Worm (Caenorhabditis elegans) whole organism, L4 larva: ENCODE data around the gene ZC412.3.

ENCODE experiments used
- F37D6.2 ChIP-seq: sonication (generic microtip); optimal IDR thresholded peaks from 2 replicates; lab custom pipeline; 2016; ENCODE audit warnings: mild to moderate bottlenecking, missing genetic modification characterization, missing compliant biosample characterization
- T20F7.1 ChIP-seq: fragments of 200-800 bp; sonication (Bioruptor generic); optimal IDR thresholded peaks from 2 replicates; lab custom pipeline; 2018; ENCODE audit warnings: mild to moderate bottlenecking, missing genetic modification characterization, missing compliant biosample characterization
- Y105C5A.15 ChIP-seq: fragments of 200-800 bp; sonication (Bioruptor generic); IDR thresholded peaks from 2 replicates; pipeline ENCODE4 v1.3.6; 2022; ENCODE audit warnings: missing genetic modification characterization, missing compliant biosample characterization
- Y75B8A.6 ChIP-seq: fragments of 200-800 bp; sonication (Bioruptor generic); IDR thresholded peaks from 2 replicates; pipeline ENCODE4 v1.3.6; 2022; ENCODE audit warnings: missing genetic modification reagents, missing genetic modification characterization, missing compliant biosample characterization
- aha-1 ChIP-seq: fragments of 150-350 bp; peaks from one replicate; lab custom pipeline; 2014; ENCODE audit warnings: missing biosample characterization, missing genetic modification characterization
- aly-2 ChIP-seq: sonication (generic microtip); optimal IDR thresholded peaks from 2 replicates; lab custom pipeline; 2018; ENCODE audit warnings: missing biosample characterization, missing genetic modification characterization
- attf-4 ChIP-seq: sonication (generic microtip); optimal IDR thresholded peaks from 3 replicates; lab custom pipeline; 2017; ENCODE audit warnings: missing biosample characterization, missing genetic modification characterization
- ceh-20 ChIP-seq: fragments of 200-800 bp; sonication (Bioruptor generic); IDR thresholded peaks from 2 replicates; pipeline ENCODE4 v1.3.6; 2022; ENCODE audit warnings: missing genetic modification reagents, missing genetic modification characterization, missing compliant biosample characterization
- ceh-44 ChIP-seq: fragments of 200-800 bp; sonication (Bioruptor generic); IDR thresholded peaks from 2 replicates; pipeline ENCODE4 v1.3.6; 2022; ENCODE audit warnings: missing genetic modification reagents, missing genetic modification characterization, missing compliant biosample characterization
- ces-1 ChIP-seq: fragments of 150-350 bp; sonication (generic microtip); optimal IDR thresholded peaks from 4 replicates; lab custom pipeline; 2014; ENCODE audit warnings: missing biosample characterization, missing genetic modification reagents, missing genetic modification characterization
- cey-2 ChIP-seq: sonication (generic microtip); optimal IDR thresholded peaks from 3 replicates; lab custom pipeline; 2017; ENCODE audit warnings: missing genetic modification characterization, mild to moderate bottlenecking, missing compliant biosample characterization, antibody characterized with exemption, borderline replicate concordance; ENCODE audit not compliant: insufficient read depth
- ctbp-1 ChIP-seq: fragments of 200-800 bp; sonication (Bioruptor generic); IDR thresholded peaks from 2 replicates; pipeline ENCODE4 v1.3.6; 2022; ENCODE audit warnings: missing genetic modification reagents, missing genetic modification characterization, missing compliant biosample characterization
- daf-16 ChIP-seq, 3 experiments: sonication (generic microtip); optimal IDR thresholded peaks; 2 replicates each; lab custom pipeline; 2016 to 2017; ENCODE audit warnings: missing genetic modification characterization in 3 of 3, missing genetic modification reagents in 3 of 3, mild to moderate bottlenecking in 2 of 3, missing compliant biosample characterization in 2 of 3, missing biosample characterization in 1 of 3, moderate library complexity in 1 of 3
- daf-19 ChIP-seq: fragments of 200-800 bp; sonication (Bioruptor generic); conservative IDR thresholded peaks from 2 replicates; pipeline ENCODE4 v1.3.6; 2022; ENCODE audit warnings: missing genetic modification characterization, missing compliant biosample characterization
- daf-8 ChIP-seq: fragments of 200-800 bp; sonication (Bioruptor generic); IDR thresholded peaks from 2 replicates; pipeline ENCODE4 v1.3.6; 2022; ENCODE audit warnings: missing genetic modification characterization, missing compliant biosample characterization
- dmd-6 ChIP-seq: fragments of 200-800 bp; sonication (Bioruptor generic); IDR thresholded peaks from 2 replicates; pipeline ENCODE4 v1.3.6; 2022; ENCODE audit warnings: missing genetic modification reagents, missing genetic modification characterization, missing compliant biosample characterization
- dpl-1 ChIP-seq: fragments of 150-350 bp; optimal IDR thresholded peaks from 2 replicates; lab custom pipeline; 2014; ENCODE audit warnings: missing biosample characterization, missing genetic modification reagents, missing genetic modification characterization
- fkh-10 ChIP-seq: fragments of 150-350 bp; optimal IDR thresholded peaks from 2 replicates; lab custom pipeline; 2014; ENCODE audit warnings: missing biosample characterization, missing genetic modification reagents, missing genetic modification characterization
- fos-1 ChIP-seq: fragments of 150-350 bp; optimal IDR thresholded peaks from 2 replicates; lab custom pipeline; 2014; ENCODE audit warnings: missing biosample characterization, missing genetic modification characterization
- hif-1 ChIP-seq, 2 experiments: sonication (generic microtip); optimal IDR thresholded peaks; 2 replicates each; lab custom pipeline; 2016 to 2017; ENCODE audit warnings: missing compliant biosample characterization in 2 of 2, missing genetic modification characterization in 2 of 2, missing genetic modification reagents in 2 of 2, missing genotype in 2 of 2, mild to moderate bottlenecking in 1 of 2
- hlh-30 ChIP-seq: sonication (generic microtip); optimal IDR thresholded peaks from 2 replicates; lab custom pipeline; 2017; ENCODE audit warnings: antibody characterized with exemption, mild to moderate bottlenecking, missing genetic modification characterization, missing compliant biosample characterization; ENCODE audit not compliant: insufficient read depth
- hmg-1.1 ChIP-seq: fragments of 200-800 bp; sonication (Bioruptor generic); IDR thresholded peaks from 2 replicates; pipeline ENCODE4 v1.3.6; 2022; ENCODE audit warnings: missing genetic modification reagents, missing genetic modification characterization, missing compliant biosample characterization
- lin-1 ChIP-seq: fragments of 200-800 bp; sonication (Bioruptor generic); IDR thresholded peaks from 2 replicates; pipeline ENCODE4 v1.3.6; 2022; ENCODE audit warnings: missing genetic modification reagents, missing genetic modification characterization, missing compliant biosample characterization
- lin-13 ChIP-seq: fragments of 150-350 bp; optimal IDR thresholded peaks from 2 replicates; lab custom pipeline; 2014; ENCODE audit warnings: missing biosample characterization, missing genetic modification reagents, missing genetic modification characterization
- lin-15B ChIP-seq: fragments of 150-350 bp; sonication (generic microtip); optimal IDR thresholded peaks from 3 replicates; lab custom pipeline; 2014; ENCODE audit warnings: missing biosample characterization, missing genetic modification characterization
- lin-29 ChIP-seq: fragments of 200-800 bp; sonication (Bioruptor generic); IDR thresholded peaks from 2 replicates; pipeline ENCODE4 v1.3.6; 2022; ENCODE audit warnings: missing genetic modification reagents, missing genetic modification characterization, missing compliant biosample characterization
- lin-38 ChIP-seq: fragments of 200-800 bp; sonication (Bioruptor generic); IDR thresholded peaks from 2 replicates; pipeline ENCODE4 v1.3.6; 2022; ENCODE audit warnings: missing genetic modification reagents, missing genetic modification characterization, missing compliant biosample characterization
- lir-3 ChIP-seq: sonication (generic microtip); optimal IDR thresholded peaks from 2 replicates; lab custom pipeline; 2016; ENCODE audit warnings: mild to moderate bottlenecking, missing genetic modification characterization, missing compliant biosample characterization
- madf-5 ChIP-seq, 2 experiments: fragments of 200-800 bp; sonication (Bioruptor generic); IDR thresholded peaks; 2 replicates each; pipeline ENCODE4 v1.3.6; 2022; ENCODE audit warnings: missing compliant biosample characterization in 2 of 2, missing genetic modification characterization in 2 of 2
- madf-9 ChIP-seq: fragments of 200-800 bp; sonication (Bioruptor generic); conservative IDR thresholded peaks from 2 replicates; pipeline ENCODE4 v1.3.6; 2022; ENCODE audit warnings: missing genetic modification reagents, missing genetic modification characterization, missing compliant biosample characterization
- mdl-1 ChIP-seq, 2 experiments: fragments of 150-350 bp in 1 of 2; sonication (generic microtip) in 1 of 2; optimal IDR thresholded peaks; 2 replicates each; lab custom pipeline; 2014 to 2017; ENCODE audit warnings: missing biosample characterization in 2 of 2, missing genetic modification characterization in 2 of 2
- mep-1 ChIP-seq: fragments of 150-350 bp; sonication (generic microtip); optimal IDR thresholded peaks from 3 replicates; lab custom pipeline; 2014; ENCODE audit warnings: missing biosample characterization, missing genetic modification characterization
- mes-2 ChIP-seq: sonication (generic microtip); optimal IDR thresholded peaks from 2 replicates; lab custom pipeline; 2016; ENCODE audit warnings: missing genotype, mild to moderate bottlenecking, missing genetic modification characterization, missing compliant biosample characterization; ENCODE audit not compliant: poor library complexity, severe bottlenecking
- mxl-2 ChIP-seq: fragments of 200-800 bp; sonication (Bioruptor generic); conservative IDR thresholded peaks from 2 replicates; pipeline ENCODE4 v1.3.6; 2022; ENCODE audit warnings: missing genetic modification reagents, missing genetic modification characterization, missing compliant biosample characterization
- mxl-3 ChIP-seq: fragments of 200-800 bp; sonication (Bioruptor generic); optimal IDR thresholded peaks from 2 replicates; lab custom pipeline; 2018; ENCODE audit warnings: mild to moderate bottlenecking, missing genetic modification characterization, missing compliant biosample characterization
- nhr-11 ChIP-seq: fragments of 150-350 bp; optimal IDR thresholded peaks from 2 replicates; lab custom pipeline; 2014; ENCODE audit warnings: missing biosample characterization, missing genetic modification characterization
- nhr-28 ChIP-seq: fragments of 150-350 bp; optimal IDR thresholded peaks from 2 replicates; lab custom pipeline; 2014; ENCODE audit warnings: missing biosample characterization, missing genetic modification characterization
- nhr-41 ChIP-seq: fragments of 200-800 bp; sonication (Bioruptor generic); IDR thresholded peaks from 2 replicates; pipeline ENCODE4 v1.3.6; 2022; ENCODE audit warnings: missing genetic modification reagents, missing genetic modification characterization, missing compliant biosample characterization
- nhr-77 ChIP-seq: fragments of 150-350 bp; optimal IDR thresholded peaks from 2 replicates; lab custom pipeline; 2014; ENCODE audit warnings: missing biosample characterization, missing genetic modification characterization
- pha-4 ChIP-seq, 2 experiments: fragments of 150-350 bp in 1 of 2; fragments of 200-800 bp in 1 of 2; sonication (Bioruptor generic) in 1 of 2; IDR thresholded peaks in 1 of 2; optimal IDR thresholded peaks in 1 of 2; 2 replicates each; pipeline versions ENCODE4 v1.3.6 to Lab custom; 2014 to 2022; ENCODE audit warnings: missing genetic modification characterization in 2 of 2, missing genetic modification reagents in 2 of 2, missing biosample characterization in 1 of 2, missing compliant biosample characterization in 1 of 2
- rbr-2 ChIP-seq: sonication (generic microtip); optimal IDR thresholded peaks from 2 replicates; lab custom pipeline; 2016; ENCODE audit warnings: missing genotype, missing genetic modification characterization, missing compliant biosample characterization
- sdz-12 ChIP-seq: fragments of 200-800 bp; sonication (Bioruptor generic); optimal IDR thresholded peaks from 2 replicates; lab custom pipeline; 2018; ENCODE audit warnings: mild to moderate bottlenecking, missing genetic modification characterization, missing compliant biosample characterization
- spr-3 ChIP-seq: fragments of 200-800 bp; sonication (Bioruptor generic); optimal IDR thresholded peaks from 2 replicates; lab custom pipeline; 2018; ENCODE audit warnings: mild to moderate bottlenecking, missing genetic modification characterization, missing compliant biosample characterization
- tag-97 ChIP-seq: fragments of 200-800 bp; sonication (Bioruptor generic); IDR thresholded peaks from 2 replicates; pipeline ENCODE4 v1.3.6; 2022; ENCODE audit warnings: missing genetic modification characterization, missing compliant biosample characterization
- tra-1 ChIP-seq: fragments of 200-800 bp; sonication (Bioruptor generic); IDR thresholded peaks from 2 replicates; pipeline ENCODE4 v1.3.6; 2022; ENCODE audit warnings: missing genetic modification reagents, missing genetic modification characterization, missing compliant biosample characterization
- unc-62 ChIP-seq, 3 experiments: fragments of 150-350 bp in 1 of 3; sonication (generic microtip); optimal IDR thresholded peaks in 2 of 3; peaks in 1 of 3; 1 replicate in 1 of 3; 2 replicates in 2 of 3; lab custom pipeline; 2014 to 2017; ENCODE audit warnings: missing biosample characterization in 3 of 3, missing genetic modification characterization in 3 of 3, missing genetic modification reagents in 3 of 3, missing genotype in 1 of 3
- zfp-2 ChIP-seq: sonication (generic microtip); optimal IDR thresholded peaks from 2 replicates; lab custom pipeline; 2016; ENCODE audit warnings: mild to moderate bottlenecking, missing genetic modification characterization, missing compliant biosample characterization
- zip-11 ChIP-seq: fragments of 200-800 bp; sonication (Bioruptor generic); IDR thresholded peaks from 2 replicates; pipeline ENCODE4 v1.3.6; 2022; ENCODE audit warnings: missing genetic modification characterization, missing compliant biosample characterization
- ztf-7 ChIP-seq: fragments of 150-350 bp; optimal IDR thresholded peaks from 2 replicates; lab custom pipeline; 2014; ENCODE audit warnings: missing biosample characterization, missing genetic modification characterization

ZC412.3 gene

DNA sequence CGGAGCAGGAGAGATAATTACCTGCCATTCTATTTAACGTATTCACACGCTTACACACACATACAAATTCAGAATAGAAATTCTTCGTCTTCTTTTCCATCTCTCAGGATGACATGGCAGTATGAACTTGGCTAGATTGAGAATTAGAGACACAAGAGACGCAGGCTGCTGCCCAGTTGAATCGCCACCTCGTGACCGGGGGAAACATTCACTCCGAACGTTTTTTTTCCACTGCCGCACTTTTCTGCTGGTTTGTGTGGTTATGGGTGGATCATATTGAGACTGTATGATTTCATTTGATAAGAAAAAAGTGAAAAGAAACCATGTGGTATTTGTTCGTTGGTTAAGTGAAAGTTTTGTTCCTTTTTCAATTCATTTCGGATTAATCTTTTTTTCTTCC lies 21.7 kb downstream of the ZC412.3 start:
- TF ChIP-seq aly-2 (tag; lab: Kevin White, UChicago) = no peak
- TF ChIP-seq ctbp-1 (GFP tag; lab: Robert Waterston, UW) = peak; percentile 68
- TF ChIP-seq nhr-41 = 0 out of 2 replicates have a peak, but pooled peaks have one; percentile 12
- TF ChIP-seq daf-8 = no peak
- peak in 1 of 2 experiments; percentile 61 for TF ChIP-seq hif-1 (tag; optimal IDR thresholded peaks at IDR 0.05; lab: Kevin White, UChicago)
- TF ChIP-seq ceh-44 = no peak
- no peak for TF ChIP-seq daf-19 (GFP tag; lab: Robert Waterston, UW)
- peak in 1 of 2 experiments; percentile 98 for TF ChIP-seq unc-62 (GFP tag; optimal IDR thresholded peaks at IDR 0.05 in 1 of 2; lab: Kevin White, UChicago)
- TF ChIP-seq unc-62 (tag; optimal IDR thresholded peaks at IDR 0.05; lab: Kevin White, UChicago) = peak; percentile 23
- TF ChIP-seq tra-1 (GFP tag; lab: Robert Waterston, UW) = peak; percentile 86
- TF ChIP-seq hmg-1.1 (GFP tag; lab: Robert Waterston, UW) = peak; percentile 75
- TF ChIP-seq daf-16 (GFP tag; optimal IDR thresholded peaks at IDR 0.05; lab: Kevin White, UChicago) = no peak
- peak; percentile 74 for TF ChIP-seq daf-16 (tag; optimal IDR thresholded peaks at IDR 0.05; lab: Kevin White, UChicago)
- peak; percentile 99 for TF ChIP-seq aha-1
- TF ChIP-seq mxl-3 (GFP tag; lab: Kevin White, UChicago) = peak; percentile 96
- 0 out of 2 replicates have a peak, but pooled peaks have one; percentile 34 for TF ChIP-seq mxl-2 (GFP tag; lab: Robert Waterston, UW)
- peak; percentile 83 for TF ChIP-seq mep-1 (tag; lab: Kevin White, UChicago)
- TF ChIP-seq nhr-77 (tag; lab: Kevin White, UChicago) = peak; percentile 74
- no peak for TF ChIP-seq lir-3 (tag; lab: Kevin White, UChicago)
- TF ChIP-seq madf-9 (GFP tag; lab: Robert Waterston, UW) = no peak
- TF ChIP-seq lin-15B (tag; lab: Kevin White, UChicago) = no peak
- no peak for TF ChIP-seq attf-4 (tag; lab: Kevin White, UChicago)
- TF ChIP-seq Y75B8A.6 (GFP tag; lab: Robert Waterston, UW) = no peak; the same call in 1 of the 2 replicates
- TF ChIP-seq nhr-11 (tag; lab: Kevin White, UChicago) = peak; percentile 65
- TF ChIP-seq ces-1 (GFP tag; lab: Kevin White, UChicago) = no peak
- no peak for TF ChIP-seq madf-5 (GFP tag; IDR thresholded peaks at IDR 0.05; lab: Robert Waterston, UW)
- no peak for TF ChIP-seq pha-4 (GFP tag; IDR thresholded peaks at IDR 0.05; lab: Robert Waterston, UW)
- peak; percentile 67 for TF ChIP-seq pha-4 (tag; optimal IDR thresholded peaks at IDR 0.05; lab: Kevin White, UChicago)
- no peak for TF ChIP-seq ztf-7 (tag; lab: Kevin White, UChicago)
- TF ChIP-seq tag-97 (GFP tag; lab: Robert Waterston, UW) = no peak
- peak; percentile 84 for TF ChIP-seq dmd-6 (GFP tag; lab: Robert Waterston, UW)
- no peak for TF ChIP-seq fos-1 (tag; lab: Kevin White, UChicago)
- peak; percentile 53 for TF ChIP-seq lin-13
- TF ChIP-seq zfp-2 = no peak
- no peak for TF ChIP-seq spr-3 (GFP tag; lab: Kevin White, UChicago)
- TF ChIP-seq mdl-1 (tag; optimal IDR thresholded peaks at IDR 0.05; lab: Kevin White, UChicago) = peak; percentile 71 to 96
- peak; percentile 31 for TF ChIP-seq dpl-1 (GFP tag; lab: Kevin White, UChicago)
- 0 out of 2 replicates have a peak, but pooled peaks have one; percentile 18 for TF ChIP-seq lin-38 (GFP tag; lab: Robert Waterston, UW)
- TF ChIP-seq sdz-12 (GFP tag; lab: Kevin White, UChicago) = peak; percentile 4
- TF ChIP-seq hlh-30 (tag; lab: Kevin White, UChicago) = peak; percentile 98
- peak; percentile 41 for TF ChIP-seq T20F7.1 (GFP tag; lab: Kevin White, UChicago)
- TF ChIP-seq cey-2 (tag; lab: Kevin White, UChicago) = peak; percentile 87
- no peak for TF ChIP-seq zip-11 (GFP tag; lab: Robert Waterston, UW)
- no peak for TF ChIP-seq lin-1
- TF ChIP-seq nhr-28 (tag; lab: Kevin White, UChicago) = peak; percentile 96
- peak; percentile 45 for TF ChIP-seq mes-2 (tag; lab: Kevin White, UChicago)
- no peak for TF ChIP-seq rbr-2
- no peak for TF ChIP-seq fkh-10
- TF ChIP-seq lin-29 (GFP tag; lab: Robert Waterston, UW) = no peak
- TF ChIP-seq F37D6.2 (tag; lab: Kevin White, UChicago) = no peak
- TF ChIP-seq ceh-20 (GFP tag; lab: Robert Waterston, UW) = peak; percentile 82
- no peak for TF ChIP-seq Y105C5A.15 (GFP tag; lab: Robert Waterston, UW)
